Fruit fly (Drosophila melanogaster): ENCODE data around the gene tal-1A.

The tal-1A gene

dm6 chr3R:13785895-13786294, 27.0 kb upstream of the tal-1A start:
- no peak for TF ChIP-seq salr (GFP tag; optimal IDR thresholded peaks at IDR 0.05)
- TF ChIP-seq Eip78C (GFP tag) = peak; percentile 29
- no peak for TF ChIP-seq Met (GFP tag; optimal IDR thresholded peaks at IDR 0.05)
- TF ChIP-seq lz (GFP tag; optimal IDR thresholded peaks at IDR 0.05) = no peak
- no peak for TF ChIP-seq dac (GFP tag; optimal IDR thresholded peaks at IDR 0.05)
- TF ChIP-seq Eip75B (GFP tag; optimal IDR thresholded peaks at IDR 0.05) = peak; percentile 54
- peak; percentile 87 for TF ChIP-seq CG6854 (GFP tag; optimal IDR thresholded peaks at IDR 0.05)
- no peak for TF ChIP-seq CG16779 (tag; optimal IDR thresholded peaks at IDR 0.05)
- TF ChIP-seq CG10669 (GFP tag; optimal IDR thresholded peaks at IDR 0.05) = no peak
- TF ChIP-seq Blimp-1 (GFP tag; optimal IDR thresholded peaks at IDR 0.05) = peak; percentile 1
- no peak for TF ChIP-seq CG9139 (GFP tag; optimal IDR thresholded peaks at IDR 0.05)
- no peak for TF ChIP-seq net (GFP tag; optimal IDR thresholded peaks at IDR 0.05)
- no peak for TF ChIP-seq Ets21C (GFP tag; optimal IDR thresholded peaks at IDR 0.05)
- TF ChIP-seq CG6276 (GFP tag; optimal IDR thresholded peaks at IDR 0.05) = no peak
- TF ChIP-seq Lpt (GFP tag; optimal IDR thresholded peaks at IDR 0.05) = no peak
- TF ChIP-seq CG6163 (GFP tag; IDR thresholded peaks at IDR 0.05) = peak; percentile 58; the same call in 1 of the 3 replicates
- TF ChIP-seq CG7368 (GFP tag; optimal IDR thresholded peaks at IDR 0.05) = no peak
- TF ChIP-seq OdsH (GFP tag; optimal IDR thresholded peaks at IDR 0.05) = no peak

dm6 chr3R:13788224-13788623, 24.7 kb upstream of the tal-1A start:
- TF ChIP-seq Hr4 (GFP tag; optimal IDR thresholded peaks at IDR 0.05) (peak; percentile 18), CG32006 (GFP tag; optimal IDR thresholded peaks at IDR 0.05) (peak; percentile 68), OdsH (GFP tag; optimal IDR thresholded peaks at IDR 0.05) (peak; percentile 33), Eip78C (GFP tag) (peak; percentile 41), CG15336 (GFP tag; IDR thresholded peaks at IDR 0.05) (no peak), CG6276 (GFP tag; optimal IDR thresholded peaks at IDR 0.05) (peak; percentile 52), cyc (GFP tag; optimal IDR thresholded peaks at IDR 0.05) (no peak), acj6 (GFP tag; optimal IDR thresholded peaks at IDR 0.05) (peak; percentile 22), CG7368 (GFP tag; optimal IDR thresholded peaks at IDR 0.05) (no peak), CG8119 (GFP tag; IDR thresholded peaks at IDR 0.05) (peak; percentile 47), CG4318 (GFP tag; optimal IDR thresholded peaks at IDR 0.05) (peak; percentile 41), Lpt (GFP tag; optimal IDR thresholded peaks at IDR 0.05) (peak; percentile 0)

dm6 chr3R:13788672-13789071, 24.2 kb upstream of the tal-1A start:
- no peak for TF ChIP-seq CG11902 (GFP tag; optimal IDR thresholded peaks at IDR 0.05)
- TF ChIP-seq CG4318 (GFP tag; optimal IDR thresholded peaks at IDR 0.05) = no peak
- no peak for TF ChIP-seq CG7368 (GFP tag; optimal IDR thresholded peaks at IDR 0.05)
- TF ChIP-seq CG11762 (GFP tag; optimal IDR thresholded peaks at IDR 0.05; ENCODE audit: insufficient read depth) = no peak
- TF ChIP-seq topi (GFP tag; optimal IDR thresholded peaks at IDR 0.05) = no peak
- TF ChIP-seq OdsH (GFP tag; optimal IDR thresholded peaks at IDR 0.05) = no peak
- TF ChIP-seq cyc (GFP tag; optimal IDR thresholded peaks at IDR 0.05) = no peak
- no peak for TF ChIP-seq fd59A (GFP tag; optimal IDR thresholded peaks at IDR 0.05)
- no peak for TF ChIP-seq Met (GFP tag; optimal IDR thresholded peaks at IDR 0.05)
- no peak for TF ChIP-seq vri (GFP tag; optimal IDR thresholded peaks at IDR 0.05)
- no peak for TF ChIP-seq eg (GFP tag; IDR thresholded peaks at IDR 0.05)
- no peak for TF ChIP-seq salr (GFP tag; optimal IDR thresholded peaks at IDR 0.05)
- no peak for TF ChIP-seq Smox (GFP tag; optimal IDR thresholded peaks at IDR 0.05)
- TF ChIP-seq Hr39 (GFP tag; optimal IDR thresholded peaks at IDR 0.05) = no peak
- no peak for TF ChIP-seq esn (GFP tag; optimal IDR thresholded peaks at IDR 0.05)
- TF ChIP-seq dsx (GFP tag; optimal IDR thresholded peaks at IDR 0.05; ENCODE audit: poor library complexity, severe bottlenecking) = no peak

dm6 chr3R:13789617-13790277, 23.2 kb upstream of the tal-1A start:
- TF ChIP-seq CG11762 (GFP tag; optimal IDR thresholded peaks at IDR 0.05; ENCODE audit: insufficient read depth) (no peak), CG8319 (GFP tag; optimal IDR thresholded peaks at IDR 0.05) (no peak), Smox (GFP tag; optimal IDR thresholded peaks at IDR 0.05) (no peak), salr (GFP tag; optimal IDR thresholded peaks at IDR 0.05) (no peak), OdsH (GFP tag; optimal IDR thresholded peaks at IDR 0.05) (no peak), vri (GFP tag; optimal IDR thresholded peaks at IDR 0.05) (no peak), dsx (GFP tag; optimal IDR thresholded peaks at IDR 0.05; ENCODE audit: poor library complexity, severe bottlenecking) (no peak), Eip78C (GFP tag) (peak; percentile 34), CG6854 (GFP tag; optimal IDR thresholded peaks at IDR 0.05) (peak; percentile 10), pdm3 (GFP tag; optimal IDR thresholded peaks at IDR 0.05) (no peak), CG11902 (GFP tag; optimal IDR thresholded peaks at IDR 0.05) (no peak), CG11294 (GFP tag; IDR thresholded peaks at IDR 0.05) (no peak), CG10669 (GFP tag; optimal IDR thresholded peaks at IDR 0.05) (no peak), Eip93F (GFP tag; optimal IDR thresholded peaks at IDR 0.05) (no peak), svp (GFP tag) (peak; percentile 54), Hr38 (GFP tag; optimal IDR thresholded peaks at IDR 0.05) (no peak), CG16779 (tag; optimal IDR thresholded peaks at IDR 0.05) (no peak), fkh (GFP tag; optimal IDR thresholded peaks at IDR 0.05) (no peak), CG32006 (GFP tag; optimal IDR thresholded peaks at IDR 0.05) (no peak)

Data from whole organism, prepupa.